Worm (Caenorhabditis elegans): Measurements from ENCODE around the gene T19H12.12.

DNA sequence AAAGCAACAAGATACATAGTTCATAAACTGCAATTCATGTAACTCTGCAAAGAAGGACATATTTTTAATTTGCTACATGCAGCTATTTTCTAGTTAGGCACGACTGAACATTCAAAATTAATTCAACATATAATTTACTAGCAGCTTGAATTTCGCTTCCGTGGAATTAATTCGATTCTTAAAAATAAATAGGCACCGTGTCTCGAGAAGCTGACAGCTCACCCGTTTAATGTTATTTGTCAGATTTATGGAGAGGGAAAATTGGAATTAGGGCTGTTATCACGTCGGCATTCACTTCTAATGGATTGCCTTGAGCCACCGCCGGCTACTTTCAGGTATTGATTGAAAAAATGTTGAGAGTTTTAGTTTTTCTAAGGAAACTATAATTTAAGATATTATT lies 41.8 kb downstream of the T19H12.12 start, which contains the start of gene srh-21:
- TF ChIP-seq nhr-2 (tag; optimal IDR thresholded peaks at IDR 0.05): no peak
- TF ChIP-seq sem-2 (GFP tag; optimal IDR thresholded peaks at IDR 0.05): no peak
- no peak for TF ChIP-seq nhr-12 (tag; optimal IDR thresholded peaks at IDR 0.05)
- no peak for TF ChIP-seq nhr-76 (tag; optimal IDR thresholded peaks at IDR 0.05)
- no peak for TF ChIP-seq sptf-1 (tag; optimal IDR thresholded peaks at IDR 0.05)
- TF ChIP-seq nhr-28 (tag; optimal IDR thresholded peaks at IDR 0.05): no peak
- TF ChIP-seq pha-4 (tag; optimal IDR thresholded peaks at IDR 0.05): no peak
- TF ChIP-seq snpc-4 (tag; optimal IDR thresholded peaks at IDR 0.05): no peak
- no peak for TF ChIP-seq mab-5 (tag; optimal IDR thresholded peaks at IDR 0.05)
- TF ChIP-seq lsy-2 (tag; optimal IDR thresholded peaks at IDR 0.05): no peak
- no peak for TF ChIP-seq elt-3 (tag; optimal IDR thresholded peaks at IDR 0.05)
- no peak for TF ChIP-seq elt-1 (tag; optimal IDR thresholded peaks at IDR 0.05; ENCODE audit: borderline replicate concordance, insufficient read depth)
- no peak for TF ChIP-seq unc-62 (GFP tag; optimal IDR thresholded peaks at IDR 0.05)
- no peak for TF ChIP-seq ces-1 (GFP tag; optimal IDR thresholded peaks at IDR 0.05)

Measured in whole organism, mixed stage, embryonic.